Worm (Caenorhabditis elegans) whole organism, L2 larva: ENCODE results near the gene tax-6.

Source experiments
- C34F6.9 ChIP-seq: fragments of 150-350 bp; optimal IDR thresholded peaks from 2 replicates; lab custom pipeline; 2014; ENCODE audit warnings: missing biosample characterization, missing genetic modification characterization
- aly-2 ChIP-seq: fragments of 150-350 bp; optimal IDR thresholded peaks from 2 replicates; lab custom pipeline; 2014; ENCODE audit warnings: missing biosample characterization, missing genetic modification characterization
- ceh-82 ChIP-seq: fragments of 150-350 bp; optimal IDR thresholded peaks from 2 replicates; lab custom pipeline; 2014; ENCODE audit warnings: missing biosample characterization, missing genetic modification characterization
- elt-3 ChIP-seq: sonication (generic microtip); optimal IDR thresholded peaks from 2 replicates; lab custom pipeline; 2017; ENCODE audit warnings: missing biosample characterization, missing genetic modification characterization
- lsy-2 ChIP-seq, 2 experiments: fragments of 150-350 bp in 1 of 2; sonication (generic microtip) in 1 of 2; optimal IDR thresholded peaks; 2 replicates each; lab custom pipeline; 2014 to 2017; ENCODE audit warnings: missing biosample characterization in 2 of 2, missing genetic modification characterization in 2 of 2
- mdl-1 ChIP-seq, 2 experiments: fragments of 150-350 bp in 1 of 2; sonication (generic microtip) in 1 of 2; optimal IDR thresholded peaks; 2 replicates each; lab custom pipeline; 2017; ENCODE audit warnings: missing biosample characterization in 2 of 2, missing genetic modification characterization in 2 of 2
- nhr-11 ChIP-seq: fragments of 150-350 bp; optimal IDR thresholded peaks from 2 replicates; lab custom pipeline; 2014; ENCODE audit warnings: missing biosample characterization, missing genetic modification characterization
- nhr-23 ChIP-seq: fragments of 150-350 bp; optimal IDR thresholded peaks from 2 replicates; lab custom pipeline; 2014; ENCODE audit warnings: missing biosample characterization, missing genetic modification reagents, missing genetic modification characterization
- nhr-25 ChIP-seq: fragments of 150-350 bp; sonication (generic microtip); optimal IDR thresholded peaks from 3 replicates; lab custom pipeline; 2014; ENCODE audit warnings: missing biosample characterization, missing genetic modification characterization
- nhr-77 ChIP-seq: fragments of 150-350 bp; optimal IDR thresholded peaks from 2 replicates; lab custom pipeline; 2014; ENCODE audit warnings: missing biosample characterization, missing genetic modification characterization
- sma-3 ChIP-seq: sonication (generic microtip); optimal IDR thresholded peaks from 2 replicates; lab custom pipeline; 2016; ENCODE audit warnings: missing genetic modification reagents, missing genetic modification characterization, missing compliant biosample characterization
- unc-39 ChIP-seq: fragments of 150-350 bp; optimal IDR thresholded peaks from 2 replicates; lab custom pipeline; 2014; ENCODE audit warnings: missing biosample characterization, missing genetic modification characterization

DNA sequence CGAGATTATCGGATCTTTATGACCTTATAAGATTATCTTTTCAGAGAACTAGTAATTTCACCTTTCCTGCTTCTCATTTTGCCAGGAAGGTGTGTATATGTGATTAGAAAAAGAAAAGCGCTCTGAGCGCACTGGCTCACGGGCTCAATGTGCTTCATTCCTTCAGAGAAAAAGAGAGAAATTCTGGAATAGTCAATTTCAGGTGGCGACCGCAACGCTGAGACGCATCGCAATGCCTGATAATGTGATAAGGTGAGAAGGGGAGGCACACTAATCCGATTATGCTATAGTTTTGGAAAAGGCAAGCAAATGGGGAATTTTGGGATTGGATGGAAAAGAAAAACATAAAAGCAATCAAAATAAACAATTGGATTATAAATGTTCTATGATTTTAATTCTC lies 4.6 kb upstream of the tax-6 start:
- no peak for TF ChIP-seq nhr-23 (tag; lab: Kevin White, UChicago)
- no peak for TF ChIP-seq nhr-77
- no peak for TF ChIP-seq ceh-82 (tag; lab: Kevin White, UChicago)
- no peak for TF ChIP-seq C34F6.9 (tag; lab: Kevin White, UChicago)
- TF ChIP-seq aly-2 (tag; lab: Kevin White, UChicago) = no peak
- no peak for TF ChIP-seq lsy-2 (tag; optimal IDR thresholded peaks at IDR 0.05; lab: Kevin White, UChicago)
- TF ChIP-seq elt-3 (tag; lab: Kevin White, UChicago) = no peak
- no peak for TF ChIP-seq nhr-11 (tag; lab: Kevin White, UChicago)
- TF ChIP-seq unc-39 (tag; lab: Kevin White, UChicago) = no peak
- no peak for TF ChIP-seq sma-3 (GFP tag; lab: Kevin White, UChicago)
- no peak for TF ChIP-seq nhr-25 (tag; lab: Kevin White, UChicago)
- TF ChIP-seq mdl-1 (tag; optimal IDR thresholded peaks at IDR 0.05; lab: Kevin White, UChicago) = no peak
